Worm (Caenorhabditis elegans): ENCODE measurements around the gene Y111B2A.12.

Y111B2A.12 gene

ce11 chrIII:12612519-12612935 lies 3.4 kb downstream of the Y111B2A.12 start (continued):
- TF ChIP-seq set-16 (GFP tag; IDR thresholded peaks at IDR 0.05) = peak; percentile 90
- TF ChIP-seq snpc-1.2 (GFP tag; IDR thresholded peaks at IDR 0.05) = peak; percentile 21; the same call in 1 of the 2 replicates
- TF ChIP-seq daf-12 (tag; optimal IDR thresholded peaks at IDR 0.05) = no peak
- peak; percentile 100 for TF ChIP-seq dmd-6 (GFP tag; IDR thresholded peaks at IDR 0.05)
- peak; percentile 95 for TF ChIP-seq nhr-28 (tag; optimal IDR thresholded peaks at IDR 0.05)
- TF ChIP-seq dpl-1 (GFP tag; optimal IDR thresholded peaks at IDR 0.05) = peak; percentile 80
- no peak for TF ChIP-seq ceh-62 (tag; optimal IDR thresholded peaks at IDR 0.05)
- peak; percentile 98 for TF ChIP-seq rbr-2 (tag; optimal IDR thresholded peaks at IDR 0.05)
- peak; percentile 84 for TF ChIP-seq Y5F2A.4 (GFP tag; optimal IDR thresholded peaks at IDR 0.05)
- no peak for TF ChIP-seq ceh-82 (tag; optimal IDR thresholded peaks at IDR 0.05)
- TF ChIP-seq arid-1 (GFP tag; conservative IDR thresholded peaks at IDR 0.05) = peak; percentile 88
- no peak for TF ChIP-seq ztf-11 (tag; optimal IDR thresholded peaks at IDR 0.05)
- TF ChIP-seq daf-16 (GFP tag; optimal IDR thresholded peaks at IDR 0.05) = peak; percentile 82 to 95
- peak; percentile 98 for TF ChIP-seq daf-16 (tag; optimal IDR thresholded peaks at IDR 0.05)
- no peak for TF ChIP-seq sdz-12 (GFP tag; optimal IDR thresholded peaks at IDR 0.05)
- TF ChIP-seq egl-27 (tag; optimal IDR thresholded peaks at IDR 0.05) = no peak
- TF ChIP-seq nhr-102 (tag; optimal IDR thresholded peaks at IDR 0.05) = peak; percentile 95
- TF ChIP-seq Y105C5A.15 (GFP tag; IDR thresholded peaks at IDR 0.05) = 0 out of 2 replicates have a peak, but pooled peaks have one; percentile 61
- TF ChIP-seq attf-4 (tag; optimal IDR thresholded peaks at IDR 0.05) = peak; percentile 62
- TF ChIP-seq F49E8.2 (tag; optimal IDR thresholded peaks at IDR 0.05; ENCODE audit: borderline replicate concordance) = no peak
- TF ChIP-seq zfp-2 (tag; optimal IDR thresholded peaks at IDR 0.05) = peak; percentile 63
- TF ChIP-seq hif-1 (tag; optimal IDR thresholded peaks at IDR 0.05) = peak; percentile 61 to 86
- TF ChIP-seq fkh-10 (GFP tag; optimal IDR thresholded peaks at IDR 0.05) = peak; percentile 98
- TF ChIP-seq fos-1 (tag; optimal IDR thresholded peaks at IDR 0.05) = peak; percentile 92
- TF ChIP-seq spr-1 (tag; optimal IDR thresholded peaks at IDR 0.05) = peak; percentile 85
- TF ChIP-seq nhr-111 (GFP tag; optimal IDR thresholded peaks at IDR 0.05) = no peak
- peak; percentile 99 for TF ChIP-seq nhr-11 (tag; optimal IDR thresholded peaks at IDR 0.05)
- TF ChIP-seq lir-3 (tag; optimal IDR thresholded peaks at IDR 0.05) = peak; percentile 31
- TF ChIP-seq nhr-48 (tag; optimal IDR thresholded peaks at IDR 0.05) = peak; percentile 97
- peak; percentile 99 for TF ChIP-seq gei-8 (GFP tag; optimal IDR thresholded peaks at IDR 0.05)
- no peak for TF ChIP-seq F26F4.8 (GFP tag; conservative IDR thresholded peaks at IDR 0.05)
- peak; percentile 25 for TF ChIP-seq unc-130 (GFP tag; optimal IDR thresholded peaks at IDR 0.05)
- peak; percentile 42 for TF ChIP-seq pqm-1 (tag; optimal IDR thresholded peaks at IDR 0.05)
- 0 out of 2 replicates have a peak, but pooled peaks have one; percentile 53 for TF ChIP-seq D1046.2 (GFP tag; IDR thresholded peaks at IDR 0.05)
- no peak for TF ChIP-seq aly-2 (tag; optimal IDR thresholded peaks at IDR 0.05)
- TF ChIP-seq lin-38 (GFP tag; IDR thresholded peaks at IDR 0.05) = peak; percentile 83
- TF ChIP-seq nhr-25 (tag; optimal IDR thresholded peaks at IDR 0.05; ENCODE audit: borderline replicate concordance, insufficient read depth) = peak; percentile 98
- TF ChIP-seq spr-3 (GFP tag; optimal IDR thresholded peaks at IDR 0.05) = peak; percentile 52
- peak; percentile 93 for TF ChIP-seq zfp-3 (GFP tag; conservative IDR thresholded peaks at IDR 0.05)
- TF ChIP-seq egl-43 (GFP tag; IDR thresholded peaks at IDR 0.05) = peak; percentile 88
- TF ChIP-seq jun-1 (tag; optimal IDR thresholded peaks at IDR 0.05) = peak; percentile 96
- peak; percentile 82 for TF ChIP-seq ces-1 (GFP tag; optimal IDR thresholded peaks at IDR 0.05)
- TF ChIP-seq dmd-9 (GFP tag; IDR thresholded peaks at IDR 0.05) = peak; percentile 75
- peak; percentile 96 for TF ChIP-seq T26A8.4 (GFP tag; IDR thresholded peaks at IDR 0.05)
- TF ChIP-seq F10B5.3 (tag; optimal IDR thresholded peaks at IDR 0.05) = peak; percentile 75
- peak; percentile 86 for TF ChIP-seq madf-9 (GFP tag; conservative IDR thresholded peaks at IDR 0.05)
- TF ChIP-seq nhr-41 (GFP tag; IDR thresholded peaks at IDR 0.05) = peak; percentile 83
- peak; percentile 99 for TF ChIP-seq aha-1 (tag)
- peak; percentile 82 for TF ChIP-seq php-3 (GFP tag; IDR thresholded peaks at IDR 0.05)
- no peak for TF ChIP-seq zip-11 (GFP tag; IDR thresholded peaks at IDR 0.05)
- TF ChIP-seq tag-97 (GFP tag; IDR thresholded peaks at IDR 0.05) = no peak
- no peak for TF ChIP-seq daf-8 (GFP tag; IDR thresholded peaks at IDR 0.05)

Measured in whole organism, L4 larva.